Worm (Caenorhabditis elegans) whole organism, young adult: Measurements from ENCODE around the gene pitr-2.

Experiments used
- D2030.7 ChIP-seq: fragments of 200-800 bp; sonication (Bioruptor generic); IDR thresholded peaks from 2 replicates; pipeline ENCODE4 v1.3.6; 2022; ENCODE audit warnings: missing genetic modification reagents, missing genetic modification characterization, missing compliant biosample characterization
- F22D6.2 ChIP-seq: sonication (generic microtip); optimal IDR thresholded peaks from 2 replicates; lab custom pipeline; 2016; ENCODE audit warnings: mild to moderate bottlenecking, missing genetic modification characterization, missing compliant biosample characterization
- F23B12.7 ChIP-seq: sonication (generic microtip); optimal IDR thresholded peaks from 2 replicates; lab custom pipeline; 2017; ENCODE audit warnings: missing genetic modification characterization, mild to moderate bottlenecking, missing compliant biosample characterization, antibody characterized with exemption, moderate library complexity; ENCODE audit not compliant: insufficient read depth
- F55B11.4 ChIP-seq: sonication (generic microtip); optimal IDR thresholded peaks from 2 replicates; lab custom pipeline; 2016; ENCODE audit warnings: missing compliant biosample characterization, missing genetic modification characterization, borderline replicate concordance; ENCODE audit not compliant: insufficient read depth
- K12H6.12 ChIP-seq: fragments of 200-800 bp; sonication (Bioruptor generic); optimal IDR thresholded peaks from 2 replicates; lab custom pipeline; 2018; ENCODE audit warnings: mild to moderate bottlenecking, missing genetic modification characterization, missing compliant biosample characterization
- T26A5.8 ChIP-seq: sonication (generic microtip); optimal IDR thresholded peaks from 2 replicates; lab custom pipeline; 2016; ENCODE audit warnings: missing genetic modification characterization, missing compliant biosample characterization
- Y67H2A.10 ChIP-seq: fragments of 200-800 bp; sonication (Bioruptor generic); conservative IDR thresholded peaks from 2 replicates; pipeline ENCODE4 v1.3.6; 2022; ENCODE audit warnings: missing genetic modification reagents, missing genetic modification characterization, missing compliant biosample characterization
- Y95B8A.8 ChIP-seq: fragments of 200-800 bp; sonication (Bioruptor generic); IDR thresholded peaks from 2 replicates; pipeline ENCODE4 v1.3.6; 2022; ENCODE audit warnings: missing genetic modification reagents, missing genetic modification characterization, missing compliant biosample characterization
- aptf-3 ChIP-seq: fragments of 200-800 bp; sonication (Bioruptor generic); IDR thresholded peaks from 2 replicates; pipeline ENCODE4 v1.3.6; 2022; ENCODE audit warnings: missing genetic modification characterization, missing compliant biosample characterization
- atf-7 ChIP-seq: sonication (generic microtip); optimal IDR thresholded peaks from 2 replicates; lab custom pipeline; 2017; ENCODE audit warnings: mild to moderate bottlenecking, missing genetic modification characterization, missing compliant biosample characterization
- attf-6 ChIP-seq: fragments of 200-800 bp; sonication (Bioruptor generic); IDR thresholded peaks from 2 replicates; pipeline ENCODE4 v1.3.6; 2022; ENCODE audit warnings: missing genetic modification reagents, missing genetic modification characterization, missing compliant biosample characterization
- ceh-58 ChIP-seq: fragments of 200-800 bp; sonication (Bioruptor generic); IDR thresholded peaks from 2 replicates; pipeline ENCODE4 v1.3.6; 2022; ENCODE audit warnings: missing genetic modification characterization, missing compliant biosample characterization
- ceh-79 ChIP-seq: sonication (generic microtip); optimal IDR thresholded peaks from 2 replicates; lab custom pipeline; 2017; ENCODE audit warnings: mild to moderate bottlenecking, missing genetic modification characterization, missing compliant biosample characterization
- ceh-91 ChIP-seq: fragments of 200-800 bp; sonication (Bioruptor generic); IDR thresholded peaks from 2 replicates; pipeline ENCODE4 v1.3.6; 2022; ENCODE audit warnings: missing genetic modification reagents, missing genetic modification characterization, missing compliant biosample characterization
- dpl-1 ChIP-seq: fragments of 150-350 bp; optimal IDR thresholded peaks from 2 replicates; lab custom pipeline; 2014; ENCODE audit warnings: missing biosample characterization, missing genetic modification reagents, missing genetic modification characterization
- efl-1 ChIP-seq: fragments of 150-350 bp; optimal IDR thresholded peaks from 2 replicates; lab custom pipeline; 2014; ENCODE audit warnings: missing biosample characterization, missing genetic modification reagents, missing genetic modification characterization
- egl-18 ChIP-seq: fragments of 200-800 bp; sonication (Bioruptor generic); IDR thresholded peaks from 2 replicates; pipeline ENCODE4 v1.3.6; 2022; ENCODE audit warnings: missing genetic modification reagents, missing genetic modification characterization, missing compliant biosample characterization
- fkh-3 ChIP-seq: sonication (generic microtip); optimal IDR thresholded peaks from 2 replicates; lab custom pipeline; 2016; ENCODE audit warnings: mild to moderate bottlenecking, missing genetic modification characterization, missing compliant biosample characterization
- hlh-26 ChIP-seq: fragments of 200-800 bp; sonication (Bioruptor generic); conservative IDR thresholded peaks from 2 replicates; pipeline ENCODE4 v1.3.6; 2022; ENCODE audit warnings: missing genetic modification reagents, missing genetic modification characterization, missing compliant biosample characterization
- hmg-20 ChIP-seq: fragments of 200-800 bp; sonication (Bioruptor generic); IDR thresholded peaks from 2 replicates; pipeline ENCODE4 v1.3.6; 2022; ENCODE audit warnings: missing genetic modification reagents, missing genetic modification characterization, missing compliant biosample characterization
- lin-26 ChIP-seq: fragments of 200-800 bp; sonication (Bioruptor generic); IDR thresholded peaks from 2 replicates; pipeline ENCODE4 v1.3.6; 2022; ENCODE audit warnings: missing genetic modification reagents, missing genetic modification characterization, missing compliant biosample characterization
- lin-35 ChIP-seq, 3 experiments: fragments of 150-350 bp in 2 of 3; sonication (generic microtip) in 1 of 3; optimal IDR thresholded peaks; 2 replicates each; lab custom pipeline; 2014 to 2018; ENCODE audit warnings: missing biosample characterization in 3 of 3, missing genetic modification characterization in 3 of 3, missing genetic modification reagents in 3 of 3
- madf-3 ChIP-seq: fragments of 200-800 bp; sonication (Bioruptor generic); IDR thresholded peaks from 2 replicates; pipeline ENCODE4 v1.3.6; 2022; ENCODE audit warnings: missing genetic modification reagents, missing genetic modification characterization, missing compliant biosample characterization
- mes-4 ChIP-seq: sonication (generic microtip); optimal IDR thresholded peaks from 2 replicates; lab custom pipeline; 2016; ENCODE audit warnings: missing genotype, missing genetic modification characterization, missing compliant biosample characterization
- nfya-2 ChIP-seq: fragments of 200-800 bp; sonication (Bioruptor generic); IDR thresholded peaks from 2 replicates; pipeline ENCODE4 v1.3.6; 2022; ENCODE audit warnings: missing genetic modification reagents, missing genetic modification characterization, missing compliant biosample characterization
- nfyb-1 ChIP-seq: fragments of 200-800 bp; sonication (Bioruptor generic); IDR thresholded peaks from 2 replicates; pipeline ENCODE4 v1.3.6; 2022; ENCODE audit warnings: missing genetic modification reagents, missing genetic modification characterization, missing compliant biosample characterization
- nhr-80 ChIP-seq: sonication (generic microtip); optimal IDR thresholded peaks from 2 replicates; lab custom pipeline; 2016; ENCODE audit warnings: missing genetic modification characterization, missing compliant biosample characterization
- pbrm-1 ChIP-seq: fragments of 200-800 bp; sonication (Bioruptor generic); IDR thresholded peaks from 2 replicates; pipeline ENCODE4 v1.3.6; 2022; ENCODE audit warnings: missing genetic modification reagents, missing genetic modification characterization, missing compliant biosample characterization
- rpc-1 ChIP-seq, 2 experiments: fragments of 150-350 bp in 1 of 2; sonication (generic microtip) in 1 of 2; optimal IDR thresholded peaks; 2 replicates each; lab custom pipeline; 2014 to 2018; ENCODE audit warnings: missing biosample characterization in 1 of 2, missing genetic modification characterization in 1 of 2, missing genetic modification reagents in 1 of 2, missing genotype in 1 of 2
- snpc-4 ChIP-seq, 5 experiments: fragments of 150-350 bp in 1 of 5; sonication (generic microtip) in 4 of 5; optimal IDR thresholded peaks; 2 replicates each; lab custom pipeline; 2014 to 2018; ENCODE audit warnings: missing genetic modification characterization in 5 of 5, missing biosample characterization in 3 of 5, antibody characterized with exemption in 2 of 5, mild to moderate bottlenecking in 2 of 5, missing compliant biosample characterization in 2 of 5, missing genotype in 2 of 5, moderate library complexity in 2 of 5, missing genetic modification reagents in 1 of 5
- tbp1 ChIP-seq: fragments of 200-800 bp; sonication (Bioruptor generic); optimal IDR thresholded peaks from 2 replicates; lab custom pipeline; 2018; ENCODE audit warnings: mild to moderate bottlenecking, missing genetic modification characterization, missing compliant biosample characterization
- zfh-2 ChIP-seq: fragments of 200-800 bp; sonication (Bioruptor generic); conservative IDR thresholded peaks from 2 replicates; pipeline ENCODE4 v1.3.6; 2022; ENCODE audit warnings: missing genetic modification reagents, missing genetic modification characterization, missing compliant biosample characterization
- zim-3 ChIP-seq: sonication (generic microtip); optimal IDR thresholded peaks from 2 replicates; lab custom pipeline; 2017; ENCODE audit warnings: mild to moderate bottlenecking, missing genetic modification characterization, moderate library complexity, missing compliant biosample characterization
- ztf-6 ChIP-seq: fragments of 200-800 bp; sonication (Bioruptor generic); IDR thresholded peaks from 2 replicates; pipeline ENCODE4 v1.3.6; 2022; ENCODE audit warnings: missing genetic modification reagents, missing genetic modification characterization, missing compliant biosample characterization

pitr-2 gene

ce11 chrV:9166306-9166705 is 28.8 kb upstream of the pitr-2 start:
- TF ChIP-seq zim-3 (no peak), ztf-6 (no peak), madf-3 (GFP tag; lab: Robert Waterston, UW) (no peak)

DNA sequence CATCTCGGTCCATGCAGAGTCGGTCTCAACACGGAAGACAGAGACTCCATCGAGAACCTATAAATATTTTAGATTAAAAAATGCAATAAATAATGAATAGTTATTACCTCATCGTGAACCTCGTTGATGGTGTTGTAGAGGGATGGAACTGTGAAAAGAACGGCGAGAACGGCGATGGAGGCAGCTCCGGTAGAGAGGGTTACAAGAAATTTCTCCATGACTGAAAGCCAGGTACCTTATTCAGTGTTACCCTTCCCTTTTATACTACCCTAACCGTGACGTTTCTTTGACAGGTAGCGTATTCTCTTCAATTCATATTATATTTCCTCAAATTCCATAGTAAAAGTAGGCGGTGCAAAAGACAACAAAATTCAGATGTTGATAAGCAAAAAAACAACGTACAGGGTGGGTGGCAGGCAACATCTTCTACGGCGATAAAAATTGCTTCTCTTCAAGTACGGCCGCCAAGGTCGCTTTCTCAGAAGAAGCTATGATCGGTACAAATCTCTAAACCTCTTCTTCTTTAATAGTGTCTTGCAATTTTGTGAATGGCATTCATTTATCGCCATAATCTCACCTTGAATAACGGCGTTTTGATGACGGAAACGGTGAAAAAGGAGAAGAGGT is 27.7 kb upstream of the pitr-2 start, which contains the start of gene col-10:
col-10 (minus strand) TSS at position 235 of the 627 bp plus-strand sequence.
- TF ChIP-seq hlh-26 (GFP tag; lab: Robert Waterston, UW) (no peak), zim-3 (no peak), nfyb-1 (GFP tag; lab: Robert Waterston, UW) (no peak), nfya-2 (GFP tag; lab: Robert Waterston, UW) (no peak), ztf-6 (no peak), aptf-3 (no peak), ceh-79 (tag; lab: Kevin White, UChicago) (no peak), hmg-20 (no peak), lin-26 (GFP tag; lab: Robert Waterston, UW) (no peak), ceh-58 (GFP tag; lab: Robert Waterston, UW) (no peak), F22D6.2 (tag; lab: Kevin White, UChicago) (no peak), Y95B8A.8 (GFP tag; lab: Robert Waterston, UW) (no peak), lin-35 (GFP tag; optimal IDR thresholded peaks at IDR 0.05; lab: Kevin White, UChicago) (no peak), rpc-1 (optimal IDR thresholded peaks at IDR 0.05; lab: Kevin White, UChicago) (no peak), rpc-1 (tag; optimal IDR thresholded peaks at IDR 0.05; lab: Kevin White, UChicago) (no peak), fkh-3 (tag; lab: Kevin White, UChicago) (no peak), egl-18 (GFP tag; lab: Robert Waterston, UW) (no peak), F55B11.4 (tag; lab: Kevin White, UChicago) (no peak), mes-4 (tag; lab: Kevin White, UChicago) (no peak), nhr-80 (tag; lab: Kevin White, UChicago) (no peak), ceh-91 (GFP tag; lab: Robert Waterston, UW) (no peak)

DNA sequence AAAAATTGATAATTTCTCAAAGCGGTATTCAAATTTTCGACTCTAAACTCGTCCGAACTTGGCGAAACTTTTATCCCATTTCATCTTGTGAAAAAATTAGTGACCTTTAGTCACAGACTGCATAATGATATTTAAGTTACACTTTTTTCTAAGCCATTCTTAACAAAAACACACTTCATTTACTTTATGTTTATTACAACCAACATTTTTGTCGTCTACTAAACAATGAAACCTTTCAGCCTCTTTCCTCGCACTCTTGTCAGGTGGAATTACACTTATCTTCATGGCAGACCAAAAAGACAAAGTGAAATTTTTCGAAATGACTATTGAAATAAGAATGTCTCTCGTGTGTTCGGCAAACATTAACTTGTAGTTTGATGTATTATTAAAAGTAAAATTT is 26.4 kb upstream of the pitr-2 start:
- TF ChIP-seq efl-1 (GFP tag; lab: Kevin White, UChicago): no peak
- no peak for TF ChIP-seq D2030.7 (GFP tag; lab: Robert Waterston, UW)
- TF ChIP-seq fkh-3 (tag; lab: Kevin White, UChicago): no peak
- no peak for TF ChIP-seq tbp1 (GFP tag; lab: Kevin White, UChicago)
- no peak for TF ChIP-seq K12H6.12 (tag; lab: Kevin White, UChicago)
- no peak for TF ChIP-seq nfya-2 (GFP tag; lab: Robert Waterston, UW)
- no peak for TF ChIP-seq F23B12.7
- no peak for TF ChIP-seq zfh-2
- TF ChIP-seq nfyb-1 (GFP tag; lab: Robert Waterston, UW): no peak
- TF ChIP-seq T26A5.8 (tag; lab: Kevin White, UChicago): no peak
- TF ChIP-seq atf-7 (tag; lab: Kevin White, UChicago): no peak
- TF ChIP-seq Y67H2A.10 (GFP tag; lab: Robert Waterston, UW): no peak
- TF ChIP-seq attf-6: no peak
- TF ChIP-seq snpc-4 (GFP tag; optimal IDR thresholded peaks at IDR 0.05; lab: Kevin White, UChicago): no peak
- TF ChIP-seq snpc-4 (tag; optimal IDR thresholded peaks at IDR 0.05; lab: Kevin White, UChicago): no peak
- TF ChIP-seq dpl-1 (GFP tag; lab: Kevin White, UChicago): no peak
- TF ChIP-seq pbrm-1 (GFP tag; lab: Robert Waterston, UW): no peak
- TF ChIP-seq zim-3: no peak
